Worm (Caenorhabditis elegans): Measurements from ENCODE around the gene srv-8.

ce11 chrV:13408440-13408839, 12.1 kb downstream of the srv-8 start:
- TF ChIP-seq him-1 (tag; optimal IDR thresholded peaks at IDR 0.05), result no peak
- TF ChIP-seq W03F9.2 (tag; optimal IDR thresholded peaks at IDR 0.05), result no peak
- TF ChIP-seq dao-5 (tag; optimal IDR thresholded peaks at IDR 0.05), result no peak
